Fruit fly (Drosophila melanogaster) whole organism, embryonic: ENCODE results near the gene RpS5b.

ENCODE experiments used
- Bdp1 ChIP-seq: fragments of 200-800 bp; sonication (Bioruptor generic); optimal IDR thresholded peaks from 3 replicates; lab custom pipeline; 2016; ENCODE audit warnings: missing biosample characterization, missing genetic modification characterization
- CG10959 ChIP-seq: fragments of 200-800 bp; sonication (Bioruptor generic); IDR thresholded peaks from 2 replicates; pipeline ENCODE4 v1.3.6; 2022; ENCODE audit warnings: missing biosample characterization, missing genetic modification characterization
- CG12219 ChIP-seq: fragments of 200-800 bp; sonication (Bioruptor generic); optimal IDR thresholded peaks from 3 replicates; lab custom pipeline; 2018; ENCODE audit warnings: missing biosample characterization, mild to moderate bottlenecking, missing genetic modification characterization
- CG1233 ChIP-seq: fragments of 200-800 bp; sonication (Bioruptor generic); optimal IDR thresholded peaks from 4 replicates; lab custom pipeline; 2018; ENCODE audit warnings: missing biosample characterization, mild to moderate bottlenecking, missing genetic modification characterization
- CG12391 ChIP-seq: fragments of 200-800 bp; sonication (Bioruptor generic); optimal IDR thresholded peaks from 3 replicates; lab custom pipeline; 2018; ENCODE audit warnings: missing biosample characterization, mild to moderate bottlenecking, missing genetic modification characterization, moderate library complexity
- CG16813 ChIP-seq: fragments of 200-800 bp; sonication (Bioruptor generic); IDR thresholded peaks from 3 replicates; pipeline ENCODE4 v1.3.6; 2022; ENCODE audit warnings: missing biosample characterization, missing genetic modification characterization; ENCODE audit not compliant: partially characterized antibody
- CG16863 ChIP-seq: fragments of 200-800 bp; sonication (Bioruptor generic); optimal IDR thresholded peaks from 3 replicates; lab custom pipeline; 2016; ENCODE audit warnings: missing biosample characterization, missing genetic modification characterization
- CG30403 ChIP-seq: fragments of 200-800 bp; sonication (Bioruptor generic); optimal IDR thresholded peaks from 3 replicates; lab custom pipeline; 2016; ENCODE audit warnings: missing biosample characterization, missing genetic modification characterization
- CG3838 ChIP-seq: fragments of 200-800 bp; sonication (Bioruptor generic); optimal IDR thresholded peaks from 3 replicates; lab custom pipeline; 2016; ENCODE audit warnings: missing biosample characterization, missing genetic modification characterization
- CG4328 ChIP-seq: fragments of 200-800 bp; sonication (Bioruptor generic); optimal IDR thresholded peaks from 3 replicates; lab custom pipeline; 2017; ENCODE audit warnings: missing biosample characterization, missing genetic modification reagents, missing genetic modification characterization
- CG43689 ChIP-seq: fragments of 200-800 bp; sonication (Bioruptor generic); IDR thresholded peaks from 2 replicates; pipeline ENCODE4 v1.3.6; 2022; ENCODE audit warnings: missing biosample characterization, missing genetic modification characterization
- CG4820 ChIP-seq: fragments of 200-800 bp; sonication (Bioruptor generic); optimal IDR thresholded peaks from 3 replicates; lab custom pipeline; 2016; ENCODE audit warnings: missing biosample characterization, missing genetic modification characterization
- CG6813 ChIP-seq: fragments of 200-800 bp; sonication (Bioruptor generic); optimal IDR thresholded peaks from 2 replicates; lab custom pipeline; 2017; ENCODE audit warnings: missing biosample characterization, missing genetic modification characterization, mild to moderate bottlenecking, moderate library complexity, missing genetic modification reagents
- CG7372 ChIP-seq: fragments of 200-800 bp; sonication (Bioruptor generic); IDR thresholded peaks from 2 replicates; pipeline ENCODE4 v1.3.6; 2022; ENCODE audit warnings: missing biosample characterization, missing genetic modification characterization
- CG7786 ChIP-seq: fragments of 200-800 bp; sonication (Bioruptor generic); optimal IDR thresholded peaks from 2 replicates; lab custom pipeline; 2016; ENCODE audit warnings: missing biosample characterization, missing genetic modification characterization
- CG8089 ChIP-seq: fragments of 200-800 bp; sonication (Bioruptor generic); optimal IDR thresholded peaks from 3 replicates; lab custom pipeline; 2016; ENCODE audit warnings: missing biosample characterization, missing genetic modification characterization
- CG8359 ChIP-seq: fragments of 200-800 bp; sonication (Bioruptor generic); optimal IDR thresholded peaks from 2 replicates; lab custom pipeline; 2017; ENCODE audit warnings: missing biosample characterization, mild to moderate bottlenecking, missing genetic modification characterization, borderline replicate concordance
- CG8924 ChIP-seq: fragments of 200-800 bp; optimal IDR thresholded peaks from 3 replicates; lab custom pipeline; 2019; ENCODE audit warnings: missing biosample characterization, mild to moderate bottlenecking, missing genetic modification characterization, moderate library complexity
- CG9609 ChIP-seq: fragments of 200-800 bp; sonication (Bioruptor generic); optimal IDR thresholded peaks from 3 replicates; lab custom pipeline; 2016; ENCODE audit warnings: missing biosample characterization, missing genetic modification characterization
- D ChIP-seq, 2 experiments: fragments of 200-800 bp in 1 of 2; fragments of >200 bp in 1 of 2; sonication (Bioruptor generic) in 1 of 2; optimal IDR thresholded peaks; 2 replicates in 1 of 2; 3 replicates in 1 of 2; lab custom pipeline; 2017; ENCODE audit warnings: mild to moderate bottlenecking in 1 of 2, missing biosample characterization in 1 of 2, missing genetic modification characterization in 1 of 2, missing genetic modification reagents in 1 of 2
- Deaf1 ChIP-seq: fragments of 200-800 bp; optimal IDR thresholded peaks from 3 replicates; lab custom pipeline; 2019; ENCODE audit warnings: missing biosample characterization, mild to moderate bottlenecking, missing genetic modification characterization, moderate library complexity
- Dfd ChIP-seq, 2 experiments: fragments of >200 bp; optimal IDR thresholded peaks; 2 replicates each; lab custom pipeline; 2017; ENCODE audit warnings: missing biosample characterization in 2 of 2, missing genetic modification characterization in 2 of 2
- Drgx ChIP-seq: fragments of 200-800 bp; sonication (Bioruptor generic); IDR thresholded peaks from 2 replicates; pipeline ENCODE4 v1.3.6; 2022; ENCODE audit warnings: missing biosample characterization, missing genetic modification characterization
- Ets65A ChIP-seq: fragments of 200-800 bp; sonication (Bioruptor generic); peaks from one replicate; lab custom pipeline; 2016; ENCODE audit warnings: missing biosample characterization, missing genetic modification characterization
- Gsc ChIP-seq: fragments of 200-800 bp; sonication (Bioruptor generic); IDR thresholded peaks from 2 replicates; pipeline ENCODE4 v1.3.6; 2022; ENCODE audit warnings: missing biosample characterization, missing genetic modification characterization
- Hmr ChIP-seq: fragments of 200-800 bp; sonication (Bioruptor generic); optimal IDR thresholded peaks from 3 replicates; lab custom pipeline; 2017; ENCODE audit warnings: mild to moderate bottlenecking, missing biosample characterization, missing genetic modification reagents, missing genetic modification characterization
- Hr78 ChIP-seq, 2 experiments: fragments of 200-800 bp in 1 of 2; fragments of >200 bp in 1 of 2; sonication (Bioruptor generic) in 1 of 2; optimal IDR thresholded peaks; 2 replicates each; lab custom pipeline; 2017 to 2019; ENCODE audit warnings: missing biosample characterization in 2 of 2, missing genetic modification characterization in 2 of 2, mild to moderate bottlenecking in 1 of 2, moderate library complexity in 1 of 2
- MESR4 ChIP-seq: fragments of 200-800 bp; sonication (Bioruptor generic); optimal IDR thresholded peaks from 2 replicates; lab custom pipeline; 2018; ENCODE audit warnings: missing biosample characterization, mild to moderate bottlenecking, missing genetic modification characterization, moderate library complexity
- Opbp ChIP-seq: fragments of 200-800 bp; sonication (Bioruptor generic); IDR thresholded peaks from 3 replicates; pipeline ENCODE4 v1.3.6; 2022; ENCODE audit warnings: missing biosample characterization, missing genetic modification characterization; ENCODE audit not compliant: partially characterized antibody
- ato ChIP-seq: fragments of 200-800 bp; sonication (Bioruptor generic); IDR thresholded peaks from 2 replicates; pipeline ENCODE4 v1.3.6; 2022; ENCODE audit warnings: missing biosample characterization, missing genetic modification characterization; ENCODE audit not compliant: partially characterized antibody
- gsb ChIP-seq: fragments of 200-800 bp; sonication (Bioruptor generic); IDR thresholded peaks from 2 replicates; pipeline ENCODE4 v1.3.6; 2022; ENCODE audit warnings: missing biosample characterization, missing genetic modification characterization
- ind ChIP-seq: fragments of 200-800 bp; sonication (Bioruptor generic); optimal IDR thresholded peaks from 3 replicates; lab custom pipeline; 2016; ENCODE audit warnings: missing biosample characterization, missing genetic modification characterization
- kay ChIP-seq: fragments of 200-800 bp; sonication (Bioruptor generic); optimal IDR thresholded peaks from 2 replicates; lab custom pipeline; 2016; ENCODE audit warnings: missing biosample characterization, missing genetic modification characterization
- lilli ChIP-seq: fragments of 200-800 bp; sonication (Bioruptor generic); optimal IDR thresholded peaks from 3 replicates; lab custom pipeline; 2016; ENCODE audit warnings: missing biosample characterization, missing genetic modification characterization
- nmo ChIP-seq: fragments of 200-800 bp; sonication (Bioruptor generic); optimal IDR thresholded peaks from 2 replicates; lab custom pipeline; 2018; ENCODE audit warnings: missing biosample characterization, mild to moderate bottlenecking, missing genetic modification characterization, moderate library complexity
- nom ChIP-seq: fragments of 200-800 bp; sonication (Bioruptor generic); optimal IDR thresholded peaks from 2 replicates; lab custom pipeline; 2017; ENCODE audit warnings: missing biosample characterization, missing genetic modification characterization, mild to moderate bottlenecking, moderate library complexity, missing genetic modification reagents
- pita ChIP-seq: fragments of 200-800 bp; sonication (Bioruptor generic); optimal IDR thresholded peaks from 2 replicates; lab custom pipeline; 2017; ENCODE audit warnings: missing biosample characterization, mild to moderate bottlenecking, missing genetic modification characterization
- seq ChIP-seq: fragments of 200-800 bp; sonication (Bioruptor generic); IDR thresholded peaks from 2 replicates; pipeline ENCODE4 v1.3.6; 2022; ENCODE audit warnings: missing biosample characterization, missing genetic modification characterization
- sob ChIP-seq: fragments of 200-800 bp; sonication (Bioruptor generic); IDR thresholded peaks from 2 replicates; pipeline ENCODE4 v1.3.6; 2022; ENCODE audit warnings: missing biosample characterization, missing genetic modification characterization
- ttk ChIP-seq: fragments of 200-800 bp; sonication (Bioruptor generic); IDR thresholded peaks from 2 replicates; pipeline ENCODE4 v2.1.2; 2022; ENCODE audit warnings: missing biosample characterization, missing genetic modification characterization
- twi ChIP-seq: fragments of 200-800 bp; optimal IDR thresholded peaks from 2 replicates; lab custom pipeline; 2019; ENCODE audit warnings: missing biosample characterization, mild to moderate bottlenecking, missing genetic modification characterization, moderate library complexity

Gene RpS5b

DNA sequence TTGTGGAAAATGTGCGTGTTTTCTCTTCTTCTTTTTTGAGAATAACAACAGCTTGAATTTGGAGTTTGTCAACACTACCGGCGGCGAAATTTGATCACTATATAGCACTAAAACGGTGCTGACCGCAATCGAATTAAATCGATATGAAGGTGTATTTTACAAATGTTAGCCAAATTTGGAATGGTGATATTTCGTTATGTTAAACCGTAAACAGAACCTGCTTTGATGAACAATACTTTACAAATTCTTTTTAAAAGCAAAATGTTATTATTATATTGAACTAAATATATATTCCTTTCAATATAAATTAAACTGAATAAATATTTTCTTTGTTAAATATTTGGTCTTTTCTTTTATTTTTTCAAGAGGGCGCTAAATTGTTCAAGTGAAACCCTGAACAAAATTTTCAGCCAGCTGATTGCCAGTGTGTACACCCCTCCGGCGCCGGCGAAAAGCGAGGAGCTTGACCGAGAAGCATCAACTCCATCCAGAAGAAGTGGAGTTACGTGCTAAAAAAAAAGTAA, 15.3 kb downstream of the RpS5b start, which contains the start of the genes Rrp6, CG33331 and CG33332 (continued):
- TF ChIP-seq CG10959 (GFP tag; lab: Robert Waterston, UW) (no peak), CG12391 (tag; lab: Kevin White, UChicago) (peak; percentile 83), Opbp (peak; percentile 70; the same call in 2 of the 3 replicates), Hr78 (GFP tag; optimal IDR thresholded peaks at IDR 0.05; lab: Kevin White, UChicago) (no peak), Gsc (GFP tag; lab: Robert Waterston, UW) (no peak), CG8089 (GFP tag; lab: Kevin White, UChicago) (no peak), CG16863 (no peak), CG43689 (GFP tag; lab: Robert Waterston, UW) (no peak), CG8924 (tag; lab: Kevin White, UChicago) (no peak), Deaf1 (no peak), Drgx (peak; percentile 43), CG7372 (peak; percentile 48; the same call in 1 of the 2 replicates), CG12219 (GFP tag; lab: Kevin White, UChicago) (peak; percentile 10), CG8359 (GFP tag; lab: Kevin White, UChicago) (no peak), CG7786 (GFP tag; lab: Kevin White, UChicago) (peak; percentile 65), nmo (peak; percentile 77), sob (peak; percentile 80), Hmr (GFP tag; lab: Kevin White, UChicago) (no peak), MESR4 (GFP tag; lab: Kevin White, UChicago) (peak; percentile 46), CG16813 (peak; percentile 62), twi (tag; lab: Kevin White, UChicago) (peak; percentile 61), Bdp1 (peak; percentile 44), ato (peak; percentile 8; the same call in 1 of the 2 replicates), gsb (GFP tag; lab: Robert Waterston, UW) (no peak), ind (GFP tag; lab: Kevin White, UChicago) (peak; percentile 83), CG30403 (peak; percentile 86), ttk (GFP tag; lab: Robert Waterston, UW) (no peak), pita (no peak), CG9609 (GFP tag; lab: Kevin White, UChicago) (peak; percentile 60), nom (GFP tag; lab: Kevin White, UChicago) (peak; percentile 65), kay (no peak)

DNA sequence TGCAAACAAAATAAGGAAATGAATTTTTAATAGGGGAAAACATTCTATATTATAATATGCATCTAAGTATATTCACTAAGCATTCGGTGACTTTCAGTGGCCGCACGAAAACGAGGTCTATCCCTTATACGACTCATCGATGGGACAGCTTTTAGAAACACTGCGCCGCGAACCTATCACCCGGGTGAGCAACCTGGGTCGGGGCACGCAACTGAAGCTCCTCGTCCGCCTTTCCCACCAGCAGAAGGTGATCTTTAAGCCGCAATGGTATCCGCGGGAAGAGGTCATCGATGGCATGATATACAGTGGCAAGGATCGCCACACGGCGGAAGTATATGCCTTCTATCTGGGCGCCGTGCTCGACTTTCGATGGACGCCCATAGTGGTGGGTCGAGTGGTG, 20.5 kb downstream of the RpS5b start:
- no peak for TF ChIP-seq CG4328 (GFP tag; lab: Kevin White, UChicago)
- no peak for TF ChIP-seq CG4820 (GFP tag; lab: Kevin White, UChicago)
- TF ChIP-seq CG6813 (GFP tag; lab: Kevin White, UChicago), result no peak
- TF ChIP-seq Dfd (GFP tag; optimal IDR thresholded peaks at IDR 0.05; lab: Kevin White, UChicago), result no peak
- TF ChIP-seq CG7372, result 0 out of 2 replicates have a peak, but pooled peaks have one; percentile 18
- TF ChIP-seq seq (GFP tag; lab: Robert Waterston, UW), result no peak
- TF ChIP-seq CG3838 (GFP tag; lab: Kevin White, UChicago), result no peak
- no peak for TF ChIP-seq D (optimal IDR thresholded peaks at IDR 0.05; lab: Kevin White, UChicago)
- TF ChIP-seq D (GFP tag; optimal IDR thresholded peaks at IDR 0.05; lab: Kevin White, UChicago), result no peak
- no peak for TF ChIP-seq lilli (GFP tag; lab: Kevin White, UChicago)
- peak; percentile 90 for TF ChIP-seq Ets65A (GFP tag; lab: Kevin White, UChicago)
- TF ChIP-seq CG1233 (GFP tag; lab: Kevin White, UChicago), result no peak
- TF ChIP-seq, all 482 proteins: peak for 2
